Worm (Caenorhabditis elegans): ENCODE results near the gene Y41D4B.1.

DNA sequence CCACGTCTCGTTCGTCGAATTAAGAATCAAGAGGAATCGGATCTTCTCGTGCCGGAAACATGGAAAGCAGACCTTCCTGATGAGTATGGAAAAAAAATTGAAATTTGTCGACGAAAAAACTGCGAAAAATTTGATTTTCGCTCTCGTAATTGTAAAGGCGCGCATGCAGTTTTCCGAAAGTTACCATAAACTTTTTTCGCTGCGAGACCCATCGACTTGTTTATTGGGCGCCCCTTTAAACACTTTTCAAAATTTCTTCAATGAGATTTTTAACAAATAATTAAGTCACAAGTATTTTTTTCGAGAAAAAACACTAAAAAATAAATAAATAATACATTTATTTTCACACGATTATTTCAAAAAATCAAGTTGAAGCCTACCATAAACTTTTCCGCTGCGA, 11.8 kb upstream of the Y41D4B.1 start:
- no peak for TF ChIP-seq ama-1 (optimal IDR thresholded peaks at IDR 0.05)
- no peak for TF ChIP-seq aly-1 (tag; optimal IDR thresholded peaks at IDR 0.05)
- TF ChIP-seq sea-1 (GFP tag; conservative IDR thresholded peaks at IDR 0.05) = no peak
- TF ChIP-seq ceh-13 (GFP tag; optimal IDR thresholded peaks at IDR 0.05) = no peak
- no peak for TF ChIP-seq pes-1 (GFP tag; IDR thresholded peaks at IDR 0.05)
- no peak for TF ChIP-seq ceh-36 (tag; optimal IDR thresholded peaks at IDR 0.05)
- TF ChIP-seq flt-1 (GFP tag; IDR thresholded peaks at IDR 0.05) = no peak
- TF ChIP-seq tbx-11 (GFP tag; IDR thresholded peaks at IDR 0.05) = no peak
- no peak for TF ChIP-seq scrt-1 (GFP tag; IDR thresholded peaks at IDR 0.05)
- TF ChIP-seq tra-4 (tag; optimal IDR thresholded peaks at IDR 0.05) = no peak
- no peak for TF ChIP-seq hmg-4 (GFP tag; optimal IDR thresholded peaks at IDR 0.05)
